Fruit fly (Drosophila melanogaster) whole organism: ENCODE data around the gene lbl.

Source experiments
- CG8478 ChIP-seq: fragments of >200 bp; optimal IDR thresholded peaks from 2 replicates; lab custom pipeline; 2018; ENCODE audit warnings: inconsistent platforms
- Dll ChIP-seq: fragments of >200 bp; optimal IDR thresholded peaks from 2 replicates; lab custom pipeline; 2017
- EcR ChIP-seq, 2 experiments: fragments of >200 bp; optimal IDR thresholded peaks; 2 replicates each; lab custom pipeline; 2017; ENCODE audit warnings: missing biosample characterization in 2 of 2, missing genetic modification characterization in 2 of 2, missing genetic modification reagents in 2 of 2
- pan ChIP-seq: fragments of >200 bp; optimal IDR thresholded peaks from 2 replicates; lab custom pipeline; 2017
- psq ChIP-seq: fragments of >200 bp; optimal IDR thresholded peaks from 2 replicates; lab custom pipeline; 2017
- usp ChIP-seq: fragments of >200 bp; optimal IDR thresholded peaks from 2 replicates; lab custom pipeline; 2017; ENCODE audit warnings: missing biosample characterization, missing genetic modification characterization, mixed read lengths

dm6 chr3R:21387356-21387980 is 46.5 kb downstream of the lbl start:
- TF ChIP-seq Dll (no peak), pan (lab: Kevin White, UChicago) (no peak), usp (GFP tag; lab: Kevin White, UChicago) (no peak), EcR (GFP tag; optimal IDR thresholded peaks at IDR 0.05; lab: Kevin White, UChicago) (no peak), CG8478 (no peak), psq (no peak)
